Fruit fly (Drosophila melanogaster): ENCODE results near the gene Sdic3.

The Sdic3 gene

dm6 chrX:20166484-20167038, 27.5 kb downstream of the Sdic3 start, which contains the start of gene CG9577 (continued):
- TF ChIP-seq D19B (GFP tag; optimal IDR thresholded peaks at IDR 0.05) = no peak
- TF ChIP-seq jumu (GFP tag; optimal IDR thresholded peaks at IDR 0.05) = no peak
- TF ChIP-seq schlank (tag; optimal IDR thresholded peaks at IDR 0.05) = no peak
- TF ChIP-seq dan (GFP tag; IDR thresholded peaks at IDR 0.05) = no peak
- TF ChIP-seq CG11456 (GFP tag; IDR thresholded peaks at IDR 0.05) = no peak
- no peak for TF ChIP-seq prd (optimal IDR thresholded peaks at IDR 0.05)
- no peak for TF ChIP-seq prd (GFP tag; IDR thresholded peaks at IDR 0.05)
- peak; percentile 38 for TF ChIP-seq Med (GFP tag)
- no peak for TF ChIP-seq ab (GFP tag; optimal IDR thresholded peaks at IDR 0.05)
- no peak for TF ChIP-seq CG9215 (GFP tag; IDR thresholded peaks at IDR 0.05)
- peak; percentile 48 for TF ChIP-seq Dref (GFP tag; IDR thresholded peaks at IDR 0.05)
- TF ChIP-seq MBD-R2 (GFP tag; IDR thresholded peaks at IDR 0.05) = peak; percentile 42; the same call in 1 of the 2 replicates
- TF ChIP-seq Ets65A (GFP tag) = no peak
- TF ChIP-seq CG9817 (tag; optimal IDR thresholded peaks at IDR 0.05) = no peak
- TF ChIP-seq disco-r (GFP tag; optimal IDR thresholded peaks at IDR 0.05) = no peak
- no peak for TF ChIP-seq Stat92E (GFP tag; optimal IDR thresholded peaks at IDR 0.05)
- TF ChIP-seq ara (GFP tag; IDR thresholded peaks at IDR 0.05) = no peak
- no peak for TF ChIP-seq Poxn (GFP tag; IDR thresholded peaks at IDR 0.05)
- TF ChIP-seq CG18476 (GFP tag; optimal IDR thresholded peaks at IDR 0.05) = no peak
- no peak for TF ChIP-seq cwo (GFP tag; optimal IDR thresholded peaks at IDR 0.05)
- no peak for TF ChIP-seq fd64A (GFP tag; optimal IDR thresholded peaks at IDR 0.05)
- no peak for TF ChIP-seq Sin3A (optimal IDR thresholded peaks at IDR 0.05)
- no peak for TF ChIP-seq CG3726 (GFP tag; IDR thresholded peaks at IDR 0.05)
- no peak for TF ChIP-seq B-H2 (GFP tag; optimal IDR thresholded peaks at IDR 0.05)
- no peak for TF ChIP-seq CG42726 (GFP tag; IDR thresholded peaks at IDR 0.05; ENCODE audit: partially characterized antibody)
- no peak for TF ChIP-seq crc (GFP tag; optimal IDR thresholded peaks at IDR 0.05)
- no peak for TF ChIP-seq CG15479 (GFP tag; optimal IDR thresholded peaks at IDR 0.05)
- TF ChIP-seq ems (GFP tag; optimal IDR thresholded peaks at IDR 0.05) = no peak
- TF ChIP-seq dimm (GFP tag; IDR thresholded peaks at IDR 0.05) = no peak
- TF ChIP-seq CG33557 (GFP tag; optimal IDR thresholded peaks at IDR 0.05) = no peak
- no peak for TF ChIP-seq Tbp (GFP tag; optimal IDR thresholded peaks at IDR 0.05)

dm6 chrX:20165773-20166412, 28.1 kb downstream of the Sdic3 start, which contains the start of gene Phf7:
Gene Phf7, minus strand, starts transcription at chrX:20165830.
- peak; percentile 42; the same call in 1 of the 2 replicates for TF ChIP-seq CG14667 (GFP tag; IDR thresholded peaks at IDR 0.05)
- TF ChIP-seq CG4820 (GFP tag; optimal IDR thresholded peaks at IDR 0.05) = no peak
- no peak for TF ChIP-seq CG2202 (tag; optimal IDR thresholded peaks at IDR 0.05)
- TF ChIP-seq HLHmδ (GFP tag; optimal IDR thresholded peaks at IDR 0.05) = no peak
- TF ChIP-seq dati (GFP tag; IDR thresholded peaks at IDR 0.05) = no peak
- no peak for TF ChIP-seq CG3281 (GFP tag; optimal IDR thresholded peaks at IDR 0.05)
- no peak for TF ChIP-seq lola (GFP tag; optimal IDR thresholded peaks at IDR 0.05)
- peak; percentile 73 for TF ChIP-seq Scr (GFP tag; IDR thresholded peaks at IDR 0.05; ENCODE audit: partially characterized antibody)
- no peak for TF ChIP-seq CG14441 (GFP tag; IDR thresholded peaks at IDR 0.05)
- TF ChIP-seq CG1647 (GFP tag; optimal IDR thresholded peaks at IDR 0.05) = no peak
- TF ChIP-seq CG9727 (GFP tag; optimal IDR thresholded peaks at IDR 0.05) = no peak
- peak; percentile 77 for TF ChIP-seq CG13287 (GFP tag; IDR thresholded peaks at IDR 0.05; ENCODE audit: partially characterized antibody)
- TF ChIP-seq sqz (GFP tag; optimal IDR thresholded peaks at IDR 0.05) = peak; percentile 62
- no peak for TF ChIP-seq esg (GFP tag; conservative IDR thresholded peaks at IDR 0.05)
- TF ChIP-seq hbn (GFP tag; IDR thresholded peaks at IDR 0.05; ENCODE audit: partially characterized antibody) = peak; percentile 58
- TF ChIP-seq ftz-f1 (GFP tag; optimal IDR thresholded peaks at IDR 0.05) = no peak
- peak; percentile 85 for TF ChIP-seq Dref (GFP tag; IDR thresholded peaks at IDR 0.05)
- peak; percentile 11; the same call in 1 of the 2 replicates for TF ChIP-seq slbo (GFP tag; IDR thresholded peaks at IDR 0.05)
- TF ChIP-seq gcm (GFP tag; optimal IDR thresholded peaks at IDR 0.05) = no peak
- no peak for TF ChIP-seq en (GFP tag; optimal IDR thresholded peaks at IDR 0.05)
- no peak for TF ChIP-seq CG32772 (GFP tag; IDR thresholded peaks at IDR 0.05)
- TF ChIP-seq CG12659 (GFP tag; optimal IDR thresholded peaks at IDR 0.05) = peak; percentile 59
